Worm (Caenorhabditis elegans) whole organism, L2 larva: Measurements from ENCODE around the gene sna-2.

Experiments
- aly-2 ChIP-seq: fragments of 150-350 bp; optimal IDR thresholded peaks from 2 replicates; lab custom pipeline; 2014; ENCODE audit warnings: missing biosample characterization, missing genetic modification characterization
- lin-13 ChIP-seq: fragments of 150-350 bp; optimal IDR thresholded peaks from 2 replicates; lab custom pipeline; 2014; ENCODE audit warnings: missing biosample characterization, missing genetic modification reagents, missing genetic modification characterization
- nhr-11 ChIP-seq: fragments of 150-350 bp; optimal IDR thresholded peaks from 2 replicates; lab custom pipeline; 2014; ENCODE audit warnings: missing biosample characterization, missing genetic modification characterization
- nhr-12 ChIP-seq: fragments of 150-350 bp; optimal IDR thresholded peaks from 2 replicates; lab custom pipeline; 2014; ENCODE audit warnings: missing biosample characterization, missing genetic modification characterization
- nhr-77 ChIP-seq: fragments of 150-350 bp; optimal IDR thresholded peaks from 2 replicates; lab custom pipeline; 2014; ENCODE audit warnings: missing biosample characterization, missing genetic modification characterization

ce11 chrIV:9795250-9795649 is 17.8 kb upstream of the sna-2 start:
- TF ChIP-seq aly-2 (tag; lab: Kevin White, UChicago) (no peak), nhr-11 (tag; lab: Kevin White, UChicago) (no peak), lin-13 (GFP tag; lab: Kevin White, UChicago) (no peak), nhr-77 (tag; lab: Kevin White, UChicago) (no peak), nhr-12 (tag; lab: Kevin White, UChicago) (no peak)
